Worm (Caenorhabditis elegans) whole organism, early embryonic: Measurements from ENCODE around the gene pygo-1.

ENCODE experiments used
- B0310.2 ChIP-seq: sonication (generic microtip); optimal IDR thresholded peaks from 2 replicates; lab custom pipeline; 2016; ENCODE audit warnings: mild to moderate bottlenecking, missing genetic modification characterization, missing compliant biosample characterization
- F13C5.2 ChIP-seq: sonication (generic microtip); optimal IDR thresholded peaks from 2 replicates; lab custom pipeline; 2017; ENCODE audit warnings: mild to moderate bottlenecking, missing genetic modification characterization, inconsistent platforms, missing compliant biosample characterization
- aly-1 ChIP-seq: sonication (generic microtip); optimal IDR thresholded peaks from 2 replicates; lab custom pipeline; 2016; ENCODE audit warnings: missing genetic modification characterization, missing compliant biosample characterization
- ama-1 ChIP-seq: fragments of 150-350 bp; optimal IDR thresholded peaks from 2 replicates; lab custom pipeline; 2014
- ceh-13 ChIP-seq: fragments of 200-800 bp; sonication (Bioruptor generic); optimal IDR thresholded peaks from 2 replicates; lab custom pipeline; 2018; ENCODE audit warnings: mild to moderate bottlenecking, missing genetic modification characterization, missing compliant biosample characterization
- ceh-36 ChIP-seq: sonication (generic microtip); optimal IDR thresholded peaks from 2 replicates; lab custom pipeline; 2016; ENCODE audit warnings: missing genetic modification characterization, inconsistent platforms, missing compliant biosample characterization
- ets-7 ChIP-seq: sonication (generic microtip); optimal IDR thresholded peaks from 2 replicates; lab custom pipeline; 2016; ENCODE audit warnings: missing genotype, missing genetic modification characterization, missing compliant biosample characterization
- flt-1 ChIP-seq: fragments of 200-800 bp; sonication (Bioruptor generic); IDR thresholded peaks from 2 replicates; pipeline ENCODE4 v1.3.6; 2022; ENCODE audit warnings: missing genetic modification characterization, missing compliant biosample characterization
- hmbx-1 ChIP-seq: sonication (generic microtip); optimal IDR thresholded peaks from 2 replicates; lab custom pipeline; 2016; ENCODE audit warnings: mild to moderate bottlenecking, missing genetic modification characterization, missing compliant biosample characterization
- hmg-4 ChIP-seq: fragments of 200-800 bp; sonication (Bioruptor generic); optimal IDR thresholded peaks from 2 replicates; lab custom pipeline; 2018; ENCODE audit warnings: mild to moderate bottlenecking, missing genetic modification characterization, missing compliant biosample characterization
- hnd-1 ChIP-seq: sonication (generic microtip); optimal IDR thresholded peaks from 2 replicates; lab custom pipeline; 2016; ENCODE audit warnings: missing genetic modification characterization, missing compliant biosample characterization
- pes-1 ChIP-seq: fragments of 200-800 bp; sonication (Bioruptor generic); IDR thresholded peaks from 2 replicates; pipeline ENCODE4 v1.3.6; 2022; ENCODE audit warnings: missing genetic modification reagents, missing genetic modification characterization, missing compliant biosample characterization
- scrt-1 ChIP-seq: fragments of 200-800 bp; sonication (Bioruptor generic); IDR thresholded peaks from 2 replicates; pipeline ENCODE4 v1.3.6; 2022; ENCODE audit warnings: missing genetic modification characterization, missing compliant biosample characterization
- sea-1 ChIP-seq: fragments of 200-800 bp; sonication (Bioruptor generic); conservative IDR thresholded peaks from 2 replicates; pipeline ENCODE4 v1.3.6; 2022; ENCODE audit warnings: missing genetic modification characterization, missing compliant biosample characterization
- tbx-11 ChIP-seq: fragments of 200-800 bp; sonication (Bioruptor generic); IDR thresholded peaks from 2 replicates; pipeline ENCODE4 v1.3.6; 2022; ENCODE audit warnings: missing genetic modification characterization, missing compliant biosample characterization
- tbx-37 ChIP-seq: fragments of 200-800 bp; sonication (Bioruptor generic); conservative IDR thresholded peaks from 2 replicates; pipeline ENCODE4 v1.3.6; 2022; ENCODE audit warnings: missing genetic modification reagents, missing genetic modification characterization, missing compliant biosample characterization
- tra-4 ChIP-seq: sonication (generic microtip); optimal IDR thresholded peaks from 2 replicates; lab custom pipeline; 2017; ENCODE audit warnings: missing genetic modification characterization, missing compliant biosample characterization

Gene pygo-1

DNA sequence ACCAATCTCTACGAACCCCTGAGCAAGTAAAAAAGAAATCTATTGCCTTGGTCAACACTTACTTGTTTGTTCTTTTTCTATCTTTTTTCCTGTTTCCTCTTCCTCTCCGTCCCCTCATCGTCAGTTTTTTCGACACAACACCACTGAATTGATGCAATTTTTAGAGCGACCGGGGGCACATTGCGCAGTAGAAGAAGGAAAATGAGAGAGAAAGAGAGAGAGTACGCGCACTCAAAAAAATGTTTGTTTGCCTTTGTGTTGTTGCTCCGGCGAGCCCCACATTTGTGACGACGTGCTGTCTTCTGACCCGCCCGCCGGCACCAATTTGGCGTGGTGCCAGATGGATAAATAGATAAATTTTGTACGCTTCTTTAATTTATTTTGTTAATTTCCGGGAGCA lies 17.0 kb downstream of the pygo-1 start:
- TF ChIP-seq ceh-36 (tag; lab: Kevin White, UChicago) (no peak), aly-1 (no peak), ceh-13 (GFP tag; lab: Kevin White, UChicago) (no peak), scrt-1 (GFP tag; lab: Robert Waterston, UW) (no peak), hmbx-1 (no peak), B0310.2 (tag; lab: Kevin White, UChicago) (no peak), ets-7 (tag; lab: Kevin White, UChicago) (no peak), tbx-37 (GFP tag; lab: Robert Waterston, UW) (no peak), flt-1 (no peak), F13C5.2 (tag; lab: Kevin White, UChicago) (no peak), hnd-1 (no peak), tbx-11 (GFP tag; lab: Robert Waterston, UW) (no peak), sea-1 (GFP tag; lab: Robert Waterston, UW) (no peak), ama-1 (lab: Kevin White, UChicago) (no peak), tra-4 (tag; lab: Kevin White, UChicago) (no peak), pes-1 (no peak), hmg-4 (GFP tag; lab: Kevin White, UChicago) (no peak)

DNA sequence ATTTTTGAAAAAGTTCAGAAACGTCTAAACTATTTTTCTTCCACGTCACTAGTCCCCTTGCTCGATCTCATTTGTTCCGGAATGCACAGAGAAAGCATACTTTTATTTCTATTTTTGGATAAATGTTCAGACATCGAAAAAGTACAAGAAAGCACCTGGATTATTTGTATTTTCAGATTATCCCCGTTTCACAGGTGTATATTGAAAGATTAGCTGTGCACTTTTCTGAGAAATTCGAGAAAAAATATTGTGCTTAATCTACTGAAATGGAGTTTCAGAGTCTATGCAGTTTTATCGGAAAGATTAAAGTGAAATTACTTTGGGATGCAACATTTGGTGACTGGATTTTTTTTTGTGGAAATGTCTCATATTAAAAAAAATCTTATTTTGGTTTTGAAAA lies 18.8 kb downstream of the pygo-1 start:
- TF ChIP-seq flt-1, result no peak
- no peak for TF ChIP-seq ets-7 (tag; lab: Kevin White, UChicago)
- TF ChIP-seq hmg-4 (GFP tag; lab: Kevin White, UChicago), result no peak
- no peak for TF ChIP-seq B0310.2 (tag; lab: Kevin White, UChicago)
- no peak for TF ChIP-seq tra-4 (tag; lab: Kevin White, UChicago)
- TF ChIP-seq ama-1 (lab: Kevin White, UChicago), result no peak
- no peak for TF ChIP-seq scrt-1 (GFP tag; lab: Robert Waterston, UW)
- no peak for TF ChIP-seq ceh-13 (GFP tag; lab: Kevin White, UChicago)
- no peak for TF ChIP-seq hnd-1
- no peak for TF ChIP-seq pes-1
- no peak for TF ChIP-seq F13C5.2 (tag; lab: Kevin White, UChicago)
- no peak for TF ChIP-seq hmbx-1
- no peak for TF ChIP-seq sea-1 (GFP tag; lab: Robert Waterston, UW)
- no peak for TF ChIP-seq ceh-36 (tag; lab: Kevin White, UChicago)
- no peak for TF ChIP-seq aly-1
- TF ChIP-seq tbx-11 (GFP tag; lab: Robert Waterston, UW), result no peak
- TF ChIP-seq tbx-37 (GFP tag; lab: Robert Waterston, UW), result no peak

DNA sequence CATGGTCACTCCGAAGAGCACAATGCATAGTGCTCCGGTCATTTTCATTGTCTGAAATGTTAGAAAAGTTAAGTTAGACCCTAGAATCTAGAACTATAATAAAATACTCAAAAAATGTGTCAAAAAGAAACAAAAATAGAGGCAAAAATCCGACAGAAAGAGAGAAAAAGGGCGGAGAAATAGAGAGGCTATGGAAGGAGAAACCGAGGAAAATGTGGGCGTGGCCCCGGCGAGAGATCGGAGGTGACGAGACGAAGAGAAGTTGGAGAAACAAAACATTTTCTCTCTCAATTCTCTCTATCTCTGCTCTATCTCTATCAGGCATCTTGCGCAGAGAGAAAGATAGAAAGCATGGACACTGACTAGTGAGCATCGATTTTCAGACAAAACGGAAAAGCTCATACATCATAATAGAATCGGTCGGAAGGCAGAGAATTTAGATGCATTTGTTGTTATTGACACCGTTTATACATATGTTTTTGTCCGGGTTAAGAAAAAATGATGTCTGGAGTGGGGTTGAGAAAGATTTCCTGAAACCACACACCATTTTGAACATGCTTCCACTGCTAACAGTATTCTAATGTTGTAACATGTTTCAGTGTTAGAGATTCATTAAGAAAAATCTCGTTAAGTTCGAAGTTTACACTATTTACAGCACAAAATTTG lies 20.3 kb downstream of the pygo-1 start, which contains the start of gene C02B10.3:
Gene C02B10.3 (minus strand): TSS at position 51 of the 666 bp plus-strand sequence.
- TF ChIP-seq hmg-4 (GFP tag; lab: Kevin White, UChicago), result no peak

DNA sequence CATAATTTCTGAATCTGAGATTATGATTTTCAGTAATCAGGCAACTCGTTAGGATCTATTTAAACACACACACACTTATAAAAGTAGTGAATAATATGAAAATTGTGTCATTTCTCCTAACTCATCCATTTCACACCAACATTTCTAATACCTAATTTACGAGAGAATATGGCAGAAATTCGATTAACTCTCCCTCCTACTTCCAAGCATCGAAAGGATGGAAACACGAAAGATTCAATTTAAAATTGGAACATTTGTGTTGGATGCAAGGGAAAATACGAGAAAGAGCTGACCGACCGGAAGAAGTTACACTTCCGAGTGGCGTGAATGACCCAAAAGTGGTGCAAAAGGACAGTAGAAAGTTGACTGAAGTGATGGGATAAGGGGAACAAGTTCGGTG lies 25.9 kb downstream of the pygo-1 start:
- TF ChIP-seq flt-1 (no peak), tbx-37 (GFP tag; lab: Robert Waterston, UW) (no peak), tra-4 (tag; lab: Kevin White, UChicago) (no peak), ceh-36 (tag; lab: Kevin White, UChicago) (no peak), ceh-13 (GFP tag; lab: Kevin White, UChicago) (no peak), tbx-11 (GFP tag; lab: Robert Waterston, UW) (no peak), ama-1 (lab: Kevin White, UChicago) (no peak), scrt-1 (GFP tag; lab: Robert Waterston, UW) (no peak), aly-1 (no peak), ets-7 (tag; lab: Kevin White, UChicago) (no peak), hmg-4 (GFP tag; lab: Kevin White, UChicago) (no peak), hmbx-1 (no peak), sea-1 (GFP tag; lab: Robert Waterston, UW) (no peak), B0310.2 (tag; lab: Kevin White, UChicago) (no peak)

DNA sequence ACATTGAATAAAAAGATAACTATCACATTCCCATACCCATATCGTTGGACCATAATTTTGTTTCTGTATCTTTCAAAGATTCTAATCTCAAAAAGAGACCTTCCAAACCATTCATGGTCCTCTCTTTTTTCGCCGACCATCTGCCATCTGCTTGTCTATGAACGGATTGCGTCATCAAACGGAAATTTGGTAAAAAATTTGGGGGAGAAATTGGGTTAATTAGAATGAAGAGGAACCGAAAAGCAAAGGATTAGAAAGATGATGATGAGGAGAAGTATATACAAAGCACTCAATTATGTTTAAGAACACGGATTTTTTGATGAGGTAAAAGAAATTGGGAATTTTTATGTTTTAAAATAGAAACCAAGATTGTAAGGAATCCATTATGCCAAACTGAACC lies 26.8 kb downstream of the pygo-1 start:
- TF ChIP-seq ama-1 (lab: Kevin White, UChicago), result no peak
- no peak for TF ChIP-seq tbx-11 (GFP tag; lab: Robert Waterston, UW)
- no peak for TF ChIP-seq aly-1
- TF ChIP-seq hmg-4 (GFP tag; lab: Kevin White, UChicago), result no peak
- TF ChIP-seq hnd-1, result no peak
- no peak for TF ChIP-seq ceh-13 (GFP tag; lab: Kevin White, UChicago)
- no peak for TF ChIP-seq ceh-36 (tag; lab: Kevin White, UChicago)
- no peak for TF ChIP-seq tbx-37 (GFP tag; lab: Robert Waterston, UW)
- no peak for TF ChIP-seq scrt-1 (GFP tag; lab: Robert Waterston, UW)
- TF ChIP-seq B0310.2 (tag; lab: Kevin White, UChicago), result no peak
- no peak for TF ChIP-seq sea-1 (GFP tag; lab: Robert Waterston, UW)
- no peak for TF ChIP-seq flt-1

DNA sequence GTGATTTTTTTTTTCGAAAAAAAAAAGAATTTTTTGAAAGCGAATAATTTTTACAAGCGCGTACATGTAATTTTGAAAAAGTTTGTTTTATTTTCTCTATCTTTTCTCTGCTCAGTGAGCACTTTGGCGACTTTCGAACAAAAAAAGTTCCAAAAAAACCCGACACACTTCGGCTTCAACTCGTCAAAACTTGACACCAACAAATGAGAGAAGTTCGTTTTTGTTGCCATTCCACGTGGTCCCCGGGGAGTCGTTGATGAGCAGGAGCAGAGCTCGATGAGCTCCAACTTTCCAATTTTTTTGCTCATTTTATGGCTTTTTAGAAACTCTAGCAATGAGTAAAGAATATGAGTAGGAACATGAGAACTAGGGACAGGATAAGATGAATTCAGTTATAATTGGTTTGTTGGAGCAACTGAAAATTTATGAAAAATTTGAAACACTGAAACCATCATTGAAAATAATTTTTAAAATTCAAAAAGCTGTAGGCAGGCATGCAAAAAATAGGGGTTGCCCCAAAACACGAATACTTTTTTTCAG lies 27.4 kb downstream of the pygo-1 start:
- no peak for TF ChIP-seq scrt-1 (GFP tag; lab: Robert Waterston, UW)
- TF ChIP-seq ceh-13 (GFP tag; lab: Kevin White, UChicago), result no peak
- no peak for TF ChIP-seq hmg-4 (GFP tag; lab: Kevin White, UChicago)
- no peak for TF ChIP-seq sea-1 (GFP tag; lab: Robert Waterston, UW)
- no peak for TF ChIP-seq hmbx-1
- no peak for TF ChIP-seq hnd-1
- no peak for TF ChIP-seq tbx-37 (GFP tag; lab: Robert Waterston, UW)
- TF ChIP-seq ets-7 (tag; lab: Kevin White, UChicago), result no peak
- TF ChIP-seq F13C5.2 (tag; lab: Kevin White, UChicago), result no peak
- TF ChIP-seq aly-1, result no peak
- TF ChIP-seq B0310.2 (tag; lab: Kevin White, UChicago), result no peak
- no peak for TF ChIP-seq tbx-11 (GFP tag; lab: Robert Waterston, UW)
- TF ChIP-seq ceh-36 (tag; lab: Kevin White, UChicago), result no peak
- no peak for TF ChIP-seq tra-4 (tag; lab: Kevin White, UChicago)
- TF ChIP-seq pes-1, result no peak
- no peak for TF ChIP-seq flt-1
- TF ChIP-seq ama-1 (lab: Kevin White, UChicago), result no peak
